Fruit fly (Drosophila melanogaster): Measurements from ENCODE around the gene eIF4E1.

Gene eIF4E1

dm6 chr3L:9366850-9367430, 35.3 kb downstream of the eIF4E1 start, which contains the start of the genes Klp67A and CG4452 (continued):
- TF ChIP-seq CG8388 (GFP tag; optimal IDR thresholded peaks at IDR 0.05) (peak; percentile 28), pita (GFP tag; optimal IDR thresholded peaks at IDR 0.05) (no peak), B-H2 (GFP tag; optimal IDR thresholded peaks at IDR 0.05) (peak; percentile 27), HLH4C (GFP tag; IDR thresholded peaks at IDR 0.05; ENCODE audit: partially characterized antibody) (peak; percentile 92), br (optimal IDR thresholded peaks at IDR 0.05) (no peak), CG17912 (GFP tag; optimal IDR thresholded peaks at IDR 0.05) (no peak), Usf (GFP tag; optimal IDR thresholded peaks at IDR 0.05) (no peak), insv (GFP tag; optimal IDR thresholded peaks at IDR 0.05) (peak in 1 of 2 experiments; percentile 39), hb (GFP tag; IDR thresholded peaks at IDR 0.05; ENCODE audit: partially characterized antibody) (peak; percentile 92; the same call in 2 of the 3 replicates), z (GFP tag; IDR thresholded peaks at IDR 0.05) (no peak), Taf1 (GFP tag; IDR thresholded peaks at IDR 0.05) (no peak), Side (GFP tag; optimal IDR thresholded peaks at IDR 0.05) (no peak), org-1 (GFP tag; optimal IDR thresholded peaks at IDR 0.05) (no peak), nom (GFP tag; optimal IDR thresholded peaks at IDR 0.05) (no peak), CG17802 (tag; optimal IDR thresholded peaks at IDR 0.05) (no peak), ERR (GFP tag; optimal IDR thresholded peaks at IDR 0.05) (no peak), Atf6 (GFP tag; IDR thresholded peaks at IDR 0.05) (no peak), sug (tag; optimal IDR thresholded peaks at IDR 0.05) (peak; percentile 53), phol (tag; optimal IDR thresholded peaks at IDR 0.05) (peak; percentile 85), yki (optimal IDR thresholded peaks at IDR 0.05) (no peak), CG15601 (tag; optimal IDR thresholded peaks at IDR 0.05) (peak; percentile 60), CG30431 (GFP tag; optimal IDR thresholded peaks at IDR 0.05) (no peak), slou (GFP tag; optimal IDR thresholded peaks at IDR 0.05) (no peak), tx (GFP tag; optimal IDR thresholded peaks at IDR 0.05) (no peak), Lhr (GFP tag; optimal IDR thresholded peaks at IDR 0.05) (peak; percentile 67), odd (GFP tag; optimal IDR thresholded peaks at IDR 0.05) (no peak), HLH3B (GFP tag; IDR thresholded peaks at IDR 0.05) (no peak), pzg (GFP tag; optimal IDR thresholded peaks at IDR 0.05) (peak; percentile 57), sqz (GFP tag; optimal IDR thresholded peaks at IDR 0.05) (no peak), Doc2 (GFP tag; IDR thresholded peaks at IDR 0.05) (no peak), CG32532 (GFP tag; IDR thresholded peaks at IDR 0.05) (peak; percentile 45; the same call in 1 of the 2 replicates), Ets65A (GFP tag) (no peak), Nf-YC (tag; optimal IDR thresholded peaks at IDR 0.05) (peak; percentile 59), CG2120 (GFP tag; optimal IDR thresholded peaks at IDR 0.05) (peak; percentile 45), CG4328 (GFP tag; optimal IDR thresholded peaks at IDR 0.05) (no peak), GATAe (GFP tag; conservative IDR thresholded peaks at IDR 0.05) (no peak), disco-r (GFP tag; optimal IDR thresholded peaks at IDR 0.05) (no peak), CG13287 (GFP tag; IDR thresholded peaks at IDR 0.05; ENCODE audit: partially characterized antibody) (peak; percentile 89), Dfd (GFP tag; optimal IDR thresholded peaks at IDR 0.05) (no peak), CG8290 (GFP tag; optimal IDR thresholded peaks at IDR 0.05) (peak; percentile 43), CG8290 (tag; optimal IDR thresholded peaks at IDR 0.05) (peak in 1 of 2 experiments; percentile 63), lov (optimal IDR thresholded peaks at IDR 0.05) (no peak), lov (GFP tag; IDR thresholded peaks at IDR 0.05) (no peak), CG15269 (tag; optimal IDR thresholded peaks at IDR 0.05) (peak; percentile 0), pb (GFP tag; optimal IDR thresholded peaks at IDR 0.05) (no peak), sna (GFP tag; IDR thresholded peaks at IDR 0.05; ENCODE audit: partially characterized antibody) (peak; percentile 91), CG17186 (GFP tag; optimal IDR thresholded peaks at IDR 0.05) (peak; percentile 55), exex (tag; optimal IDR thresholded peaks at IDR 0.05) (no peak), CG12155 (GFP tag; optimal IDR thresholded peaks at IDR 0.05) (peak; percentile 53), ftz-f1 (GFP tag; optimal IDR thresholded peaks at IDR 0.05) (no peak), CG17612 (GFP tag; IDR thresholded peaks at IDR 0.05) (no peak), sens-2 (GFP tag; IDR thresholded peaks at IDR 0.05) (no peak)
